Worm (Caenorhabditis elegans): ENCODE data around the gene C03H5.7.

Gene C03H5.7

DNA sequence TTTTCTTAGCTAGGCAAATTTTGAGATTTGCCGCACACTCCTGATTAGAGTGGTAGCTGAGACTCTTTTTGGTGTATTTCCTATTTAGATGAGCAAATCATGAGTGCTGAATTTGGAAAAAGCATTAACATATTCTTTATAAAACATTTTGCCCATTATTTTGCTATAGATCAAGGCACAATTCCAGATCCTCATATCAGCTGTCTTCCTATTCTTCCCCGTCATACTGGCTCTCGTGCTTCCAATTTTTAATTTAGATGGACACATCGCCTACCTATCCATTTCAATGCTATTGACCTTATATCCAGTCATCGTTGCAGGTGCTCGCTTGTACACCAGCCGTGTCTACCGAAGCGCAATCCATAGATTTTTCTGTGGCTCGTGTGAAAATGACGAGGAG, at the start of gene C03H5.7:
Gene C03H5.7, plus strand, starts transcription at position 301 of the 400 bp plus-strand sequence.
- TF ChIP-seq cog-1 (tag; optimal IDR thresholded peaks at IDR 0.05) (no peak), ztf-29 (GFP tag; IDR thresholded peaks at IDR 0.05) (no peak), flt-1 (GFP tag; IDR thresholded peaks at IDR 0.05) (no peak)

DNA sequence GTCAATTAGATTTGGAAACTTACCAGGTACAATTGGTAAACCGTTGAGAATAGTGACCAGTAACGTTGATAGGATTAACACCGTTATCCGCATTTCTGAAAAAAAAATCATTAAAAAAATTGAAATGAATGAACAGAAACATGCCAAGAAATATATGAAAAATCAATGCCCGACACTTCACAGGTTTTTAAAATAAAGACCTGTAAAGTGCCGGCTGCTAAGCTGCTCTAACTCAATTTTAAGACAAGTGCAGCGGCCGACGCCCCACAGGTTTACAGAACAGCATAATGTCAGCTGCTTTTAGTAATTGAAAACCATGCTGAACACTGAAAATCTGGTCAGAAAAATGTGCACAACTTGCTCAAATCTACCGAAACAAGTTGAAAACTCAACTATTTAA, 47.6 kb upstream of the C03H5.7 start, which contains the start of gene cbn-1:
Gene cbn-1, minus strand, starts transcription at position 101 of the 400 bp plus-strand sequence.
- TF ChIP-seq tab-1 (GFP tag; IDR thresholded peaks at IDR 0.05) (no peak), ztf-23 (GFP tag; IDR thresholded peaks at IDR 0.05) (no peak), flt-1 (GFP tag; IDR thresholded peaks at IDR 0.05) (no peak), T22C8.4 (GFP tag; IDR thresholded peaks at IDR 0.05) (no peak), med-1 (GFP tag; optimal IDR thresholded peaks at IDR 0.05; ENCODE audit: insufficient read depth) (no peak), ztf-29 (GFP tag; IDR thresholded peaks at IDR 0.05) (no peak), cog-1 (tag; optimal IDR thresholded peaks at IDR 0.05) (no peak), klf-2 (GFP tag; conservative IDR thresholded peaks at IDR 0.05) (no peak), ref-1 (GFP tag; conservative IDR thresholded peaks at IDR 0.05) (no peak)

DNA sequence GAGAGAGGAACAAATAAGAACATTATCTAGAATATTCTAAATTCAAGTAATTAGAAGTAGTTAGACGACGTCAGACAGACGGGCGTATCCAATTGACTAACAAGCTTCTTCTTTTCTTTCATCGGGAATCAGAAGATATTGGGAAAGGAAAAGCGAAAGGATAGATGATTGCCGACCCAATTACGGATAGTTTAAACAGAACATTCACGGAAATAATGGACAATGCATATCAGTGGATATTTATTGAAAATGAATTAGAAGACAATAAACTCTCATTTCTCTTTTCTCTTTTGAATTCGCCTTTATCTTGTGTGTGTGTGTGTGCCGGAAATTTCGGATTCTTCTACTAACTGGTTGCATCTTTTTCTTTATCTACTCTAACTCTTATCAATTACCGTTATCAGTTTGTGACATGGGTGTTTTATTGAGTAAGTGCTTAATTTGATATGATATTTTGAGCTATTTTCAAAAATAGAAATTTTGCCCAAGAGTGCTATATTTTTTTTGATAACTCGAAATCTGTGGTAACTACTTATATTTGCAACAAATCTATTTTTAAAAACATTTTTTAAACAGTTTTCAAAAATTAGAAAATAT, 46.1 kb upstream of the C03H5.7 start:
- no peak for TF ChIP-seq tab-1 (GFP tag; IDR thresholded peaks at IDR 0.05)
- TF ChIP-seq klf-2 (GFP tag; conservative IDR thresholded peaks at IDR 0.05), result no peak
- TF ChIP-seq ztf-23 (GFP tag; IDR thresholded peaks at IDR 0.05), result no peak
- no peak for TF ChIP-seq med-1 (GFP tag; optimal IDR thresholded peaks at IDR 0.05; ENCODE audit: insufficient read depth)
- TF ChIP-seq ref-1 (GFP tag; conservative IDR thresholded peaks at IDR 0.05), result no peak
- no peak for TF ChIP-seq ztf-29 (GFP tag; IDR thresholded peaks at IDR 0.05)

DNA sequence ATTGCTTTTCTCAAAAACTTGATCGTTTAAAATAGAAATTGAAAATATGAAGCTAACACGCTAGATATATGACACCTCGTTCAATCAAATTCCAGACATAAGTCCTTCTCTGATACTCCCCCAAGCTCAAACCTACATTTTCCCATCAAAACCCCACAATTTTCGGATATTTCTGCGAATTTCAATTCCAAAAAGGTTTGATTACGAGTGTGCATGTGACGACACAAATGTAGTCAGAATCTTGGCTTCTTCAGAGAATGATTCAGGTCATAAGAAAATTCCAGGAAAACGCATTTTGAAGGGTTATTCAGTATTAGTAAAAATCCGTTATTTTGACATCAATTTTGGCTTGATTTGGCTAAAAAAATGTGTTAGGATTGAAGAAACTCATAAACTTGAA, 45.2 kb upstream of the C03H5.7 start:
- TF ChIP-seq T22C8.4 (GFP tag; IDR thresholded peaks at IDR 0.05) (no peak), ref-1 (GFP tag; conservative IDR thresholded peaks at IDR 0.05) (no peak), klf-2 (GFP tag; conservative IDR thresholded peaks at IDR 0.05) (no peak), ztf-29 (GFP tag; IDR thresholded peaks at IDR 0.05) (no peak), med-1 (GFP tag; optimal IDR thresholded peaks at IDR 0.05; ENCODE audit: insufficient read depth) (no peak), flt-1 (GFP tag; IDR thresholded peaks at IDR 0.05) (no peak), tab-1 (GFP tag; IDR thresholded peaks at IDR 0.05) (no peak), ztf-23 (GFP tag; IDR thresholded peaks at IDR 0.05) (no peak), cog-1 (tag; optimal IDR thresholded peaks at IDR 0.05) (no peak)

DNA sequence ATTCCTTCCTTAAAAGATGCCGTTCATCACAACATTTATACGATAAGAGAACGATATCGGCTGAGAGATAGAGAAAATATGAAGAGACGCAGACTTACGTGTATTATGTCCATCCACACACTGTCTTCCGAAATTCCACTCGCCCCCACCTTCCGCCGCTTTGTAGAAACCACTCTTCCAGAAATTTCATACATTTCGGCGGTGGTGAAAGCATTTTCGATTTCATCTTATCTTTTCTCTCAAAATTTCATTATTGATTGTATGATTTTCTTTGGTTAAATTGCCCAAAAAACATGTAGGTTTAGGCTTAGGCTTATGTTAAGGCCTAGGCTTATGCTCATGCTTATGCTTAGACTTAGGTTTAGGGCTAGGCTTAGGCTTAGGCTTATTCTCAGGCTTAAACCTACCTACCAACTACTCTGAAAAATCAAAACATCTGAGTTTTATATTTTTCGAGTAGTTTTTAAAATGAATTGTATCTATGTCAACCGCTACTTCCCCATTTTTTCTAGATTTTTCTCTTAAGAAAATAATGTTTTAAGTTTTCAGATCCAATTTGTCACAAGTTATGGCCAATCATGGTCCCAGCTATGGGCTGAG, 42.7 kb upstream of the C03H5.7 start, which contains the start of gene cpn-2:
Gene cpn-2, plus strand, starts transcription at position 550 of the 600 bp plus-strand sequence.
- TF ChIP-seq cog-1 (tag; optimal IDR thresholded peaks at IDR 0.05), result no peak
- no peak for TF ChIP-seq tab-1 (GFP tag; IDR thresholded peaks at IDR 0.05)
- no peak for TF ChIP-seq klf-2 (GFP tag; conservative IDR thresholded peaks at IDR 0.05)
- no peak for TF ChIP-seq ref-1 (GFP tag; conservative IDR thresholded peaks at IDR 0.05)
- no peak for TF ChIP-seq ztf-29 (GFP tag; IDR thresholded peaks at IDR 0.05)
- no peak for TF ChIP-seq T22C8.4 (GFP tag; IDR thresholded peaks at IDR 0.05)
- no peak for TF ChIP-seq ztf-23 (GFP tag; IDR thresholded peaks at IDR 0.05)
- no peak for TF ChIP-seq flt-1 (GFP tag; IDR thresholded peaks at IDR 0.05)
- no peak for TF ChIP-seq med-1 (GFP tag; optimal IDR thresholded peaks at IDR 0.05; ENCODE audit: insufficient read depth)

DNA sequence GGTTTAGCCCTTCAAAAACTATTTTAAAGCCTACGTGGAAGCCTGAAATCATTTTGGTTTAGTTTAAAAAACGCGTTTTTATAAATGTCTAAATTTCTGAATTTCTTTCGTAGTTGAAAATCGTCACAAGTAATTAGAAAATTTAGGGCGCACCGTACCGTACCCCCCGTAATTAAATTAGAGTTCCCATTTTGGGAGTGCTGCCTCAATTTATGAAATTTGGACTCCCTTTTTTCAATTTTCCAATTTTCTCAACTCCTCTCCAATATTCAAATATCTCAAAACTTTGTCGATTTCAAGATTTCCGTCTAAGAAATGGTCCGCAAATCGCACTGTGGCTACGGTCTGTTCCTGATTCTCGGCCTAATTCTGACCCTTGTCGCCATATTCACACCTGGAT, 39.8 kb upstream of the C03H5.7 start, which contains the start of gene clc-31:
Gene clc-31, plus strand, starts transcription at position 301 of the 400 bp plus-strand sequence.
- TF ChIP-seq ztf-29 (GFP tag; IDR thresholded peaks at IDR 0.05), result no peak
- TF ChIP-seq cog-1 (tag; optimal IDR thresholded peaks at IDR 0.05), result no peak
- TF ChIP-seq med-1 (GFP tag; optimal IDR thresholded peaks at IDR 0.05; ENCODE audit: insufficient read depth), result no peak
- TF ChIP-seq ztf-23 (GFP tag; IDR thresholded peaks at IDR 0.05), result no peak
- no peak for TF ChIP-seq flt-1 (GFP tag; IDR thresholded peaks at IDR 0.05)
- TF ChIP-seq T22C8.4 (GFP tag; IDR thresholded peaks at IDR 0.05), result no peak
- no peak for TF ChIP-seq ref-1 (GFP tag; conservative IDR thresholded peaks at IDR 0.05)
- TF ChIP-seq klf-2 (GFP tag; conservative IDR thresholded peaks at IDR 0.05), result no peak
- no peak for TF ChIP-seq tab-1 (GFP tag; IDR thresholded peaks at IDR 0.05)

DNA sequence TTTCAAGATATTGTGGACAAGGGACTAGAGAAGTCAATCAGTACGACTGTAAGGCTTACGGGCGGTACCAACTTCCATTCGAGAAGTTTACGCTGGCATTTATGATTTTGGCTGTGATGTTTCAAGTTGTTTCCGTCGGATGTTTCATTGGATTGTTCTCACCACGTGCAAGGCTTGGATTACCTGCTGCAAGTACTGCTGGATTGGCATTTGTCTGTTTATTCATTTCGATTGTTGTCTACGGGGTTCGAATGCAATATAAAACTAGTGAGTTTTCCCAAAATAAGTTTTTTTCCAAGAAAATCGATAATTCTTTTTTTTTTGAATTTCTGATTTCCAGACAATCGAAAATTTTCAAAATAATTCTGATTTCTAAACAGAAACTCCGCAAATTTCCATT, 39.3 kb upstream of the C03H5.7 start:
- TF ChIP-seq flt-1 (GFP tag; IDR thresholded peaks at IDR 0.05) (no peak), med-1 (GFP tag; optimal IDR thresholded peaks at IDR 0.05; ENCODE audit: insufficient read depth) (no peak), ref-1 (GFP tag; conservative IDR thresholded peaks at IDR 0.05) (no peak), ztf-23 (GFP tag; IDR thresholded peaks at IDR 0.05) (no peak), ztf-29 (GFP tag; IDR thresholded peaks at IDR 0.05) (no peak), T22C8.4 (GFP tag; IDR thresholded peaks at IDR 0.05) (no peak), cog-1 (tag; optimal IDR thresholded peaks at IDR 0.05) (no peak), klf-2 (GFP tag; conservative IDR thresholded peaks at IDR 0.05) (no peak), tab-1 (GFP tag; IDR thresholded peaks at IDR 0.05) (no peak)

DNA sequence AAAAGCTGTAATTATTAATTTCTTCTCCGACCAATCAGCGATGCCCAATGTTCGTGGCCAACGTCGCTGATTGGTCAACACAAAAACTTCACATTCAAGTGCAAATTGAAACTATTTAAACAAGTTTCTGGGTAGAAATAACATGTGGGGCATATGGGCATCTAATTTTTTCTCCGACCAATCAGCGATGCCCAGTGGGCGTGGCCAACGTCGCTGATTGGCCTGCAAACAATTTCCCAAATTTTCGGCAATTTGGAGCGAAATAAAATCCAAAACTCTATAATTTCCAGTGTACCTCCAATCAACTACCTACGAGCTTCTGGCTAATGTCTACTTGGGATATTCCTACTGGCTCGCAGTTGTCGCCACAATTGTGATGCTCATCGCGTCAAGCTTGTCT, 38.8 kb upstream of the C03H5.7 start:
- no peak for TF ChIP-seq ztf-23 (GFP tag; IDR thresholded peaks at IDR 0.05)
- TF ChIP-seq med-1 (GFP tag; optimal IDR thresholded peaks at IDR 0.05; ENCODE audit: insufficient read depth), result no peak
- TF ChIP-seq klf-2 (GFP tag; conservative IDR thresholded peaks at IDR 0.05), result no peak
- no peak for TF ChIP-seq ztf-29 (GFP tag; IDR thresholded peaks at IDR 0.05)
- TF ChIP-seq cog-1 (tag; optimal IDR thresholded peaks at IDR 0.05), result no peak
- no peak for TF ChIP-seq T22C8.4 (GFP tag; IDR thresholded peaks at IDR 0.05)
- TF ChIP-seq ref-1 (GFP tag; conservative IDR thresholded peaks at IDR 0.05), result no peak
- TF ChIP-seq tab-1 (GFP tag; IDR thresholded peaks at IDR 0.05), result no peak
- no peak for TF ChIP-seq flt-1 (GFP tag; IDR thresholded peaks at IDR 0.05)

DNA sequence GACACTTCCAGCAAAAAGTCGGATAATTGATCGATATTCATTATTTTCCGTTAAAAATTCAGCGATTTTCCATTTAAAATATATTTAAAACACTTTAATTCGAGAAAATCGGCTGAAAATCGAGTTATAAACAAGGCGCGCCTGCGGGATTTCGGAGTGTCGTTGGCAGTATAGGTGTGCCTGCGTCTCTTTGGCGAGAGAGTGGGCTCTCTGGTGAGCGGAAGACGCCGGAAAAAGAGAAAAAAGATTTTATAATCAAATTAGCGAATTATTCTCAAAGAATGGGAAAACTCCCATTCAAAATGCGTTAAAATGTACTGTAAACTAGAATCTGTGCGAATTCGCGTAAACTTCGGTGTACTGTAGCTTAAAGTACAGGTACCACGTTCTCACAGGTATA, 32.3 kb upstream of the C03H5.7 start, which contains the start of gene D1069.3:
Gene D1069.3, minus strand, starts transcription at position 158 of the 400 bp plus-strand sequence.
- TF ChIP-seq flt-1 (GFP tag; IDR thresholded peaks at IDR 0.05), result no peak
- TF ChIP-seq klf-2 (GFP tag; conservative IDR thresholded peaks at IDR 0.05), result no peak
- no peak for TF ChIP-seq ref-1 (GFP tag; conservative IDR thresholded peaks at IDR 0.05)
- TF ChIP-seq cog-1 (tag; optimal IDR thresholded peaks at IDR 0.05), result no peak
- 0 out of 2 replicates have a peak, but pooled peaks have one; percentile 0 for TF ChIP-seq T22C8.4 (GFP tag; IDR thresholded peaks at IDR 0.05)
- TF ChIP-seq ztf-23 (GFP tag; IDR thresholded peaks at IDR 0.05), result no peak
